Fruit fly (Drosophila melanogaster) whole organism, pupa: ENCODE results near the gene CG11550.

Source experiments
- CG10348 ChIP-seq: fragments of 200-800 bp; sonication (Bioruptor generic); IDR thresholded peaks from 2 replicates; pipeline ENCODE4 v1.3.6; 2022; ENCODE audit warnings: missing biosample characterization, missing genetic modification characterization
- CG13204 ChIP-seq: fragments of 200-800 bp; sonication (Bioruptor generic); optimal IDR thresholded peaks from 2 replicates; lab custom pipeline; 2018; ENCODE audit warnings: missing biosample characterization, mild to moderate bottlenecking, missing genetic modification characterization, moderate library complexity
- CG17806 ChIP-seq: fragments of 200-800 bp; sonication (Bioruptor generic); optimal IDR thresholded peaks from 2 replicates; lab custom pipeline; 2018; ENCODE audit warnings: missing biosample characterization, mild to moderate bottlenecking, missing genetic modification characterization, moderate library complexity
- CG34367 ChIP-seq: fragments of 200-800 bp; sonication (Bioruptor generic); optimal IDR thresholded peaks from 2 replicates; lab custom pipeline; 2018; ENCODE audit warnings: missing biosample characterization, mild to moderate bottlenecking, missing genetic modification characterization
- CG8301 ChIP-seq: fragments of 200-800 bp; sonication (Bioruptor generic); optimal IDR thresholded peaks from 2 replicates; lab custom pipeline; 2018; ENCODE audit warnings: missing biosample characterization, mild to moderate bottlenecking, missing genetic modification characterization
- CG9948 ChIP-seq: fragments of 200-800 bp; sonication (Bioruptor generic); optimal IDR thresholded peaks from 2 replicates; lab custom pipeline; 2018; ENCODE audit warnings: missing biosample characterization, mild to moderate bottlenecking, missing genetic modification characterization, moderate library complexity
- D1 ChIP-seq: fragments of 200-800 bp; sonication (Bioruptor generic); optimal IDR thresholded peaks from 2 replicates; lab custom pipeline; 2018; ENCODE audit warnings: missing biosample characterization, mild to moderate bottlenecking, missing genetic modification characterization, moderate library complexity
- Ets98B ChIP-seq: fragments of 200-800 bp; sonication (Bioruptor generic); IDR thresholded peaks from 2 replicates; pipeline ENCODE4 v1.3.6; 2022; ENCODE audit warnings: missing biosample characterization, missing genetic modification characterization
- Pif1A ChIP-seq: fragments of 200-800 bp; sonication (Bioruptor generic); optimal IDR thresholded peaks from 3 replicates; lab custom pipeline; 2016; ENCODE audit warnings: missing biosample characterization, missing genetic modification characterization
- Pif1B ChIP-seq: fragments of 200-800 bp; sonication (Bioruptor generic); optimal IDR thresholded peaks from 3 replicates; lab custom pipeline; 2016; ENCODE audit warnings: missing biosample characterization, missing genetic modification characterization
- gl ChIP-seq: fragments of 200-800 bp; sonication (Bioruptor generic); optimal IDR thresholded peaks from 2 replicates; lab custom pipeline; 2018; ENCODE audit warnings: missing biosample characterization, mild to moderate bottlenecking, missing genetic modification characterization

DNA sequence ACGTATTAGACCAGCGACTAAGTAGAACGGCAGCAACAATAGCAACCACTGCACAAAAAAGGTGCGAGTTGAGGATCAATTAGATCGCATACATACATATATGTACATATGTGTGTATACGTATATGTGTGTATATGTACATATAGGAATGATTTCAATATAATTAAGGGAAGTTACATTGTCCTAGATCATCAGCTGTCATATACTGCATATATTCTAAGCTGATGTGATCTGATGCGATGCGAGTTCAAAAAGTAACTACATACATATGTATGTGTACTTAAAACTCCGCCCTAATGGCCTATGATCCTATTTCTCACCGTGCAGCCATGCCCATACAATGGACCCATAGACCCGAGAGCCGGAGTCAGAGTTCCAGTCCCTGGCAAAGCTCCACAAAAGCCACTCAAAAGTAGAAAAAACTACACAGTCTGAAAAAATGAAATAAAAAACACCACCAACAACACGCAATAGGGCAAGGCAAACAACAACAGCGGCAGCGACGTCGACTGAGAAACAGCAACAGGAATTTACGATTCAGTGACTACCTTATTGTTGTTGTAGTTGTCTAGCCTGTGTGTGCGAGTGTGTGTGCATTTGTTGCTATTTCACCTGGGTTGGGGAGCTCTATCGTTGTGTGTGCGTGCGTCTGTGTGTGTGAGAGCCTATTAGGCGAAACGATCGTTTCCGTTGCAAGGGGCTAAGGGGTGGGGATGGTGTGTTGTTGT lies 43.7 kb upstream of the CG11550 start:
- TF ChIP-seq Pif1A, result peak; percentile 46
- no peak; the same call in 1 of the 2 replicates for TF ChIP-seq Ets98B (GFP tag; lab: Robert Waterston, UW)
- TF ChIP-seq CG17806 (tag; lab: Kevin White, UChicago), result peak; percentile 33
- peak; percentile 31 for TF ChIP-seq CG34367 (tag; lab: Kevin White, UChicago)
- no peak for TF ChIP-seq CG10348 (GFP tag; lab: Robert Waterston, UW)
- no peak for TF ChIP-seq CG13204 (GFP tag; lab: Kevin White, UChicago)
- no peak for TF ChIP-seq gl (tag; lab: Kevin White, UChicago)
- peak; percentile 41 for TF ChIP-seq CG9948 (tag; lab: Kevin White, UChicago)
- no peak for TF ChIP-seq D1 (tag; lab: Kevin White, UChicago)
- TF ChIP-seq CG8301 (tag; lab: Kevin White, UChicago), result peak; percentile 71
- TF ChIP-seq Pif1B (GFP tag; lab: Kevin White, UChicago), result peak; percentile 61
